Worm (Caenorhabditis elegans) whole organism, mixed stage, embryonic: ENCODE results near the gene pho-12.

Experiments
- M03D4.4 ChIP-seq: sonication (generic microtip); optimal IDR thresholded peaks from 2 replicates; lab custom pipeline; 2017; ENCODE audit warnings: mild to moderate bottlenecking, missing genetic modification characterization, missing compliant biosample characterization
- blmp-1 ChIP-seq: fragments of 150-350 bp; optimal IDR thresholded peaks from 2 replicates; lab custom pipeline; 2014; ENCODE audit warnings: missing biosample characterization, missing genetic modification characterization
- ceh-39 ChIP-seq: fragments of 150-350 bp; optimal IDR thresholded peaks from 2 replicates; lab custom pipeline; 2014; ENCODE audit warnings: missing biosample characterization, missing genetic modification characterization
- ceh-43 ChIP-seq: fragments of 200-800 bp; sonication (Bioruptor generic); optimal IDR thresholded peaks from 2 replicates; lab custom pipeline; 2018; ENCODE audit warnings: mild to moderate bottlenecking, missing genetic modification characterization, moderate library complexity, missing compliant biosample characterization
- ceh-83 ChIP-seq: fragments of 200-800 bp; sonication (Bioruptor generic); optimal IDR thresholded peaks from 2 replicates; lab custom pipeline; 2018; ENCODE audit warnings: mild to moderate bottlenecking, missing genetic modification characterization, missing compliant biosample characterization
- ces-1 ChIP-seq: fragments of 150-350 bp; optimal IDR thresholded peaks from 2 replicates; lab custom pipeline; 2014; ENCODE audit warnings: missing biosample characterization, missing genetic modification reagents, missing genetic modification characterization
- cnd-1 ChIP-seq: fragments of 200-800 bp; sonication (Bioruptor generic); optimal IDR thresholded peaks from 2 replicates; lab custom pipeline; 2018; ENCODE audit warnings: mild to moderate bottlenecking, missing genetic modification characterization, missing compliant biosample characterization
- drap-1 ChIP-seq: fragments of 200-800 bp; sonication (Bioruptor generic); optimal IDR thresholded peaks from 3 replicates; lab custom pipeline; 2018; ENCODE audit warnings: mild to moderate bottlenecking, missing genetic modification characterization, missing compliant biosample characterization
- elt-1 ChIP-seq: sonication (generic microtip); optimal IDR thresholded peaks from 2 replicates; lab custom pipeline; 2017; ENCODE audit warnings: missing genetic modification characterization, mild to moderate bottlenecking, missing compliant biosample characterization, antibody characterized with exemption, moderate library complexity, borderline replicate concordance; ENCODE audit not compliant: insufficient read depth
- elt-3 ChIP-seq: fragments of 150-350 bp; optimal IDR thresholded peaks from 2 replicates; lab custom pipeline; 2014; ENCODE audit warnings: missing biosample characterization, missing genetic modification characterization
- flh-1 ChIP-seq: fragments of 200-800 bp; sonication (Bioruptor generic); optimal IDR thresholded peaks from 2 replicates; lab custom pipeline; 2018; ENCODE audit warnings: mild to moderate bottlenecking, missing genetic modification characterization, moderate library complexity, missing compliant biosample characterization
- ham-2 ChIP-seq: fragments of 200-800 bp; sonication (Bioruptor generic); optimal IDR thresholded peaks from 2 replicates; lab custom pipeline; 2018; ENCODE audit warnings: mild to moderate bottlenecking, missing genetic modification characterization, missing compliant biosample characterization
- hlh-1 ChIP-seq: fragments of 150-350 bp; optimal IDR thresholded peaks from 2 replicates; lab custom pipeline; 2014; ENCODE audit warnings: missing biosample characterization, missing genetic modification reagents, missing genetic modification characterization
- lin-13 ChIP-seq: fragments of 150-350 bp; optimal IDR thresholded peaks from 2 replicates; lab custom pipeline; 2014; ENCODE audit warnings: missing biosample characterization, missing genetic modification characterization
- lin-32 ChIP-seq: fragments of 200-800 bp; sonication (Bioruptor generic); optimal IDR thresholded peaks from 2 replicates; lab custom pipeline; 2018; ENCODE audit warnings: mild to moderate bottlenecking, missing genetic modification characterization, missing compliant biosample characterization
- lsy-2 ChIP-seq: fragments of 150-350 bp; optimal IDR thresholded peaks from 2 replicates; lab custom pipeline; 2014; ENCODE audit warnings: missing biosample characterization, missing genetic modification characterization
- mab-5 ChIP-seq: fragments of 150-350 bp; optimal IDR thresholded peaks from 2 replicates; lab custom pipeline; 2014; ENCODE audit warnings: missing biosample characterization, missing genetic modification characterization
- mep-1 ChIP-seq: fragments of 150-350 bp; optimal IDR thresholded peaks from 2 replicates; lab custom pipeline; 2017; ENCODE audit warnings: missing biosample characterization, missing genetic modification reagents, missing genetic modification characterization, inconsistent platforms
- nhr-12 ChIP-seq: fragments of 150-350 bp; optimal IDR thresholded peaks from 2 replicates; lab custom pipeline; 2014; ENCODE audit warnings: missing biosample characterization, missing genetic modification characterization
- nhr-2 ChIP-seq: fragments of 150-350 bp; optimal IDR thresholded peaks from 2 replicates; lab custom pipeline; 2014; ENCODE audit warnings: missing biosample characterization, missing genetic modification characterization
- nhr-237 ChIP-seq: fragments of 150-350 bp; optimal IDR thresholded peaks from 2 replicates; lab custom pipeline; 2014; ENCODE audit warnings: missing biosample characterization, missing genetic modification characterization
- nhr-28 ChIP-seq: fragments of 150-350 bp; optimal IDR thresholded peaks from 2 replicates; lab custom pipeline; 2014; ENCODE audit warnings: missing biosample characterization, missing genetic modification characterization
- nhr-76 ChIP-seq: sonication (generic microtip); optimal IDR thresholded peaks from 2 replicates; lab custom pipeline; 2017; ENCODE audit warnings: missing biosample characterization, missing genetic modification characterization
- sem-2 ChIP-seq: fragments of 200-800 bp; sonication (Bioruptor generic); optimal IDR thresholded peaks from 2 replicates; lab custom pipeline; 2018; ENCODE audit warnings: mild to moderate bottlenecking, missing genetic modification characterization, missing compliant biosample characterization
- snpc-4 ChIP-seq: fragments of 150-350 bp; optimal IDR thresholded peaks from 2 replicates; lab custom pipeline; 2014; ENCODE audit warnings: missing biosample characterization, missing genetic modification characterization
- sptf-1 ChIP-seq: sonication (generic microtip); optimal IDR thresholded peaks from 2 replicates; lab custom pipeline; 2017; ENCODE audit warnings: mild to moderate bottlenecking, missing genetic modification characterization, moderate library complexity, missing compliant biosample characterization
- unc-120 ChIP-seq: sonication (generic microtip); optimal IDR thresholded peaks from 2 replicates; lab custom pipeline; 2017; ENCODE audit warnings: missing genetic modification characterization, missing compliant biosample characterization; ENCODE audit not compliant: poor library complexity, severe bottlenecking
- unc-39 ChIP-seq: fragments of 150-350 bp; optimal IDR thresholded peaks from 2 replicates; lab custom pipeline; 2014; ENCODE audit warnings: missing biosample characterization, missing genetic modification characterization
- unc-62 ChIP-seq: fragments of 150-350 bp; optimal IDR thresholded peaks from 2 replicates; lab custom pipeline; 2014; ENCODE audit warnings: missing biosample characterization, missing genetic modification reagents, missing genetic modification characterization
- zip-8 ChIP-seq: fragments of 150-350 bp; optimal IDR thresholded peaks from 2 replicates; lab custom pipeline; 2014; ENCODE audit warnings: missing biosample characterization, missing genetic modification characterization

Gene pho-12

ce11 chrII:5046209-5047200 lies 14.1 kb downstream of the pho-12 start:
- TF ChIP-seq hlh-1 (tag; lab: Kevin White, UChicago), result no peak
- TF ChIP-seq ces-1 (GFP tag; lab: Kevin White, UChicago), result peak; percentile 76

DNA sequence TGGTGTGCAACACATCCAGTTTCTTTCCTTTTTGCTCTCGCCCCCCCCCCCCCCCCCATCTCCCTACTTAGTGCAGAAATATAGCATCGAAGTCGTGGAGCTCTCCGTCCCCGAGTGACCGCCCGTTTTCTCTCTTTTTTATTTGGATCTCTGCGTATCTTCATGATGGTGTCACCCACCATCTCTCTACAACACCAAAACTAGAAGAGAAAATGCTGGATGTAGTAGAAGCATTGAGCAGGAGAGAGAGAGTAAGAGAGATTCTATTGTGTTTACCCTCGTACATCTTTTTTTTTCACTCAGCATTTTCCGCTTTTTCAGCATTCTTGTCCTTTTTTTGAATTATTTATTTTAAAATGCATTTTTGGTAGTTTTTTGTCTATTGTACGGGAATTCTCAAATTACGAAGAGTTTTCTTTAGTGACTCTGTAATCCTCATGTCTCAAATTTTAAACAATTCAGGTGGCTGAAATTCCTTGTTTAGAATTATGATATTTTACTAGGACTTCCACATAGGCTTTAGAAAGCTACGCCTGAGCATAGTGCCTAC lies 18.2 kb downstream of the pho-12 start:
- TF ChIP-seq ces-1 (GFP tag; lab: Kevin White, UChicago) (peak; percentile 63), sptf-1 (tag; lab: Kevin White, UChicago) (peak; percentile 35), M03D4.4 (tag; lab: Kevin White, UChicago) (no peak), lin-32 (no peak)

DNA sequence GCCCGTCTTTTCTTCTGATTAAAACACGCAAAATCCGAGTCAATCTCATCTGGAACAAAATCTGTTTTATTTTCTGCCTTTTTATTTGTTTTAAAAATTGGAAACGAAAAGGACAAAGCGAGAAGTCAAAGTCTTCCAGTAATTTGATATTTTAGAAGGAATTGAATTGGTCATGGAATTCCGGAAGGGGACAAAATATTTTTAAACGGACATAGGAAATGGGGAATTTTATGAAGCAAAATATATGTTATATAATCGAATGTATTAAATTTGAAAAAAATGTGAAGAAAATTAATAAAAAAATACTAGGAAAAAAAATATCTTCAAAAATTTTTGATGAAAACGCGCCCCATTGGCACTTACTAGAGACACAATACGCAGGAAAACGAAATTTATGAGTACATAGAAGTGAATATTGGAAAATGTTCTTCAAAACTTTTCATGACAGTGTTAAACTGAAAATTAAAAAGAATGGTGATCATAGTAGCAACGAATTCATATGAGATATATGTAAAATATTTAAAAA lies 19.9 kb downstream of the pho-12 start, which contains the start of gene F33G12.7:
F33G12.7 (minus strand) TSS at position 51 of the 526 bp plus-strand sequence.
- TF ChIP-seq lsy-2 (tag; lab: Kevin White, UChicago), result peak; percentile 29
- TF ChIP-seq nhr-76 (tag; lab: Kevin White, UChicago), result no peak
- no peak for TF ChIP-seq ceh-39 (tag; lab: Kevin White, UChicago)
- TF ChIP-seq, all 35 proteins: peak for 1

- TF ChIP-seq elt-1 (tag; lab: Kevin White, UChicago), result no peak
- TF ChIP-seq ces-1 (GFP tag; lab: Kevin White, UChicago), result peak; percentile 11
- TF ChIP-seq lin-13, result peak; percentile 7
These were observed 20.7 kb downstream of the pho-12 start, which contains the start of gene golg-2 for ce11 chrII:5039912-5040311. Gene golg-2 (minus strand): TSS chrII:5040091.

- TF ChIP-seq blmp-1 (tag; lab: Kevin White, UChicago) (no peak), elt-1 (tag; lab: Kevin White, UChicago) (no peak), mep-1 (no peak), flh-1 (GFP tag; lab: Kevin White, UChicago) (no peak), nhr-2 (tag; lab: Kevin White, UChicago) (no peak), ham-2 (GFP tag; lab: Kevin White, UChicago) (no peak), ceh-83 (GFP tag; lab: Kevin White, UChicago) (no peak), lin-13 (no peak), mab-5 (tag; lab: Kevin White, UChicago) (no peak), elt-3 (tag; lab: Kevin White, UChicago) (no peak), drap-1 (no peak)
These were observed 24.5 kb downstream of the pho-12 start, which contains the start of gene lrr-1 for ce11 chrII:5036128-5036527. Gene lrr-1 (minus strand): TSS chrII:5036439.

DNA sequence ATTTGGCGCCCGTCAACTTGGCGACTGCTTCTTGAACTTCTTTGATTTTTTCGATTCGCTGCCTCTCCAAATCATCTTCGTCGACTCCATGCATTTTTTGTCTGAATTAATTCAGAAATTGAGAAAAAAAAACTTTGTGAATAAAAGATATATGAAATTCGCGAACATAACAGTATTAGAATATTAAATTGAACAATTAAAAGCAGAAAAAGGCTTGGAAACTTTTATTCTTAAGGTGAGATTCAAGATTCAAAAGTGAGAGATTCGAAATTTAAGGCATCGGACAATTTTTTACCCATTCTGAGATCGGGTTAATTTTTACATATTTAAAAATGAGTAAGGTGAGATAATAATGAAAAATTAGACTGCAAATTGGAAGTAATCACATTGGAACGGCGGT lies 26.7 kb downstream of the pho-12 start, which contains the start of gene F33G12.3:
F33G12.3 (minus strand) TSS at position 101 of the 400 bp plus-strand sequence.
- TF ChIP-seq nhr-237 (tag; lab: Kevin White, UChicago) (no peak), nhr-12 (tag; lab: Kevin White, UChicago) (no peak), ceh-39 (tag; lab: Kevin White, UChicago) (no peak), mep-1 (no peak), mab-5 (tag; lab: Kevin White, UChicago) (no peak)

DNA sequence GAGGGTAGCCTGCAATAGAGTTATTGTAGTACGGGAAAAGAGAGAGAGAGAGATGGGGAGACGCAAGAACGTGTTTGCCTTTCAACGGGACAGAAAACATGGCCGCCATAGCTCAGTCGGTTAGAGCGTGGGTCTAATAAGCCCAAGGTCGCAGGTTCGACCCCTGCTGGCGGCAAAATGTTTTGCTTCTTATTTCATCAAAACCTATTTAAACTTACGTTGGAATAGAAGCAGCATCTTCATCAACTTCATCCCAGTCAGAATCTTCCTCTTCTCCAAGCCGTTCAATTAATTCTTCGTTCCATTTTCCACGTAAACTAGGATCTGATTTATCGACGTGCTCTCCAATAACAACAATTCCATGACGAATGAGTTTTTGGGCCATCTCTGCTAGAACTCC lies 27.9 kb downstream of the pho-12 start:
- TF ChIP-seq sptf-1 (tag; lab: Kevin White, UChicago), result peak; percentile 96
- TF ChIP-seq nhr-12 (tag; lab: Kevin White, UChicago), result no peak
- peak; percentile 48 for TF ChIP-seq lin-13
- TF ChIP-seq blmp-1 (tag; lab: Kevin White, UChicago), result peak; percentile 8
- TF ChIP-seq unc-120, result peak; percentile 89
- TF ChIP-seq flh-1 (GFP tag; lab: Kevin White, UChicago), result peak; percentile 80
- peak; percentile 27 for TF ChIP-seq unc-39 (tag; lab: Kevin White, UChicago)
- peak; percentile 93 for TF ChIP-seq ham-2 (GFP tag; lab: Kevin White, UChicago)
- peak; percentile 61 for TF ChIP-seq lsy-2 (tag; lab: Kevin White, UChicago)
- TF ChIP-seq ceh-43 (GFP tag; lab: Kevin White, UChicago), result peak; percentile 87
- peak; percentile 53 for TF ChIP-seq nhr-28 (tag; lab: Kevin White, UChicago)
- no peak for TF ChIP-seq zip-8 (tag; lab: Kevin White, UChicago)
- TF ChIP-seq nhr-237 (tag; lab: Kevin White, UChicago), result peak; percentile 28
- TF ChIP-seq nhr-76 (tag; lab: Kevin White, UChicago), result no peak
- peak; percentile 95 for TF ChIP-seq cnd-1
- peak; percentile 34 for TF ChIP-seq hlh-1 (tag; lab: Kevin White, UChicago)
- no peak for TF ChIP-seq elt-3 (tag; lab: Kevin White, UChicago)
- TF ChIP-seq ceh-39 (tag; lab: Kevin White, UChicago), result no peak
- TF ChIP-seq elt-1 (tag; lab: Kevin White, UChicago), result peak; percentile 4
- TF ChIP-seq snpc-4 (tag; lab: Kevin White, UChicago), result no peak
- peak; percentile 39 for TF ChIP-seq mep-1
- TF ChIP-seq ces-1 (GFP tag; lab: Kevin White, UChicago), result no peak
- TF ChIP-seq drap-1, result peak; percentile 95
- peak; percentile 92 for TF ChIP-seq sem-2 (GFP tag; lab: Kevin White, UChicago)
- TF ChIP-seq ceh-83 (GFP tag; lab: Kevin White, UChicago), result peak; percentile 75
- TF ChIP-seq mab-5 (tag; lab: Kevin White, UChicago), result no peak
- TF ChIP-seq M03D4.4 (tag; lab: Kevin White, UChicago), result peak; percentile 94
- peak; percentile 59 for TF ChIP-seq unc-62 (GFP tag; lab: Kevin White, UChicago)
